Worm (Caenorhabditis elegans): Measurements from ENCODE around the gene nkat-1.

Gene nkat-1

DNA sequence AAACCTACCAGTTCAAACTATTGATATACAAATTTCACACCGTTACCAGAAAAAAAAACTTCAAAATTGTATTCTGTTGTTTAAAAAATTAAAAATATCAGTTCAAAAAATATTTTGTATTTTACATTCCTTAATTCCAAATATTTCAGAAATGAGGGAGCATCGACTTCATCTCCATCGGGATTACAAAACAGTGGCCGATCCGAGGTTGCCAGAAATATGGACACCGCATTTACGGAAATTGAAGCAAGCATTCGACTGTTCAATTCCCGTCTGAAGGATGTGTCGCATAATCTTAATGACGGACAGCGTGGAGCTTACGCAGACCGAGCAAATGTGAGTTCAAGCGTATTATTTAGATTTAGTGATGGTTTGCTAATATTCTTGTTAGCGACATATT is 7.3 kb downstream of the nkat-1 start:
- TF ChIP-seq cebp-1 (GFP tag; IDR thresholded peaks at IDR 0.05), result no peak
- no peak for TF ChIP-seq cebp-1 (tag; optimal IDR thresholded peaks at IDR 0.05)
- no peak for TF ChIP-seq nhr-27 (tag; optimal IDR thresholded peaks at IDR 0.05)
- no peak for TF ChIP-seq ama-1 (optimal IDR thresholded peaks at IDR 0.05)
- no peak for TF ChIP-seq ama-1 (GFP tag; optimal IDR thresholded peaks at IDR 0.05)
- TF ChIP-seq mcd-1 (GFP tag; IDR thresholded peaks at IDR 0.05), result no peak
- TF ChIP-seq lag-1 (GFP tag; IDR thresholded peaks at IDR 0.05), result no peak
- TF ChIP-seq ztf-22 (GFP tag; optimal IDR thresholded peaks at IDR 0.05), result no peak
- TF ChIP-seq egl-18 (GFP tag; IDR thresholded peaks at IDR 0.05), result no peak
- no peak for TF ChIP-seq lsl-1 (GFP tag; optimal IDR thresholded peaks at IDR 0.05)
- no peak for TF ChIP-seq nhr-120 (GFP tag; IDR thresholded peaks at IDR 0.05)
- TF ChIP-seq snpc-1.3 (tag; optimal IDR thresholded peaks at IDR 0.05; ENCODE audit: insufficient read depth), result no peak

DNA sequence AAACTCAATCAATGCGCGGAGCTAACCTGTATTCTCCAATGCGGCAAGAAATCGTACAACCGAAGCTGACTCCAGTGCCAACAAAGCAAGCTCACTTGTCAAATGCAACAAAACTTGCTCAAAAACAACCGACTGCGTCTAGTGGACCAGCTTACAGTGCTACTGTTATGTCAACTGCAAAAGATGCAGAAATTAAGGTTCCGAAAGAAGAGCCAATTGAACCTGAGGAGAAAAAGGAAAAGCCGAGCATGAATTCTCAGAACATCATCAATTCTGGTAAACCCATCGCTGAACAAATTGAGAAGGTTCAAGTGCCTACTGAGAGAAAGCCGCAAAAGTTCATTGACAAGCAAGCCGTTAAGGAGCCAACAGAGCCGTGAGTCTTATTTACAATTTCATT is 8.5 kb downstream of the nkat-1 start:
- TF ChIP-seq him-1 (tag; optimal IDR thresholded peaks at IDR 0.05) (no peak), aptf-2 (GFP tag; conservative IDR thresholded peaks at IDR 0.05) (no peak), Y95B8A.8 (GFP tag; IDR thresholded peaks at IDR 0.05) (no peak), B0261.1 (tag; optimal IDR thresholded peaks at IDR 0.05) (no peak), F22D6.2 (tag; optimal IDR thresholded peaks at IDR 0.05) (no peak), nfyb-1 (GFP tag; IDR thresholded peaks at IDR 0.05) (no peak), attf-6 (GFP tag; IDR thresholded peaks at IDR 0.05) (no peak), ceh-27 (GFP tag; optimal IDR thresholded peaks at IDR 0.05) (no peak), madf-8 (GFP tag; conservative IDR thresholded peaks at IDR 0.05) (no peak)

DNA sequence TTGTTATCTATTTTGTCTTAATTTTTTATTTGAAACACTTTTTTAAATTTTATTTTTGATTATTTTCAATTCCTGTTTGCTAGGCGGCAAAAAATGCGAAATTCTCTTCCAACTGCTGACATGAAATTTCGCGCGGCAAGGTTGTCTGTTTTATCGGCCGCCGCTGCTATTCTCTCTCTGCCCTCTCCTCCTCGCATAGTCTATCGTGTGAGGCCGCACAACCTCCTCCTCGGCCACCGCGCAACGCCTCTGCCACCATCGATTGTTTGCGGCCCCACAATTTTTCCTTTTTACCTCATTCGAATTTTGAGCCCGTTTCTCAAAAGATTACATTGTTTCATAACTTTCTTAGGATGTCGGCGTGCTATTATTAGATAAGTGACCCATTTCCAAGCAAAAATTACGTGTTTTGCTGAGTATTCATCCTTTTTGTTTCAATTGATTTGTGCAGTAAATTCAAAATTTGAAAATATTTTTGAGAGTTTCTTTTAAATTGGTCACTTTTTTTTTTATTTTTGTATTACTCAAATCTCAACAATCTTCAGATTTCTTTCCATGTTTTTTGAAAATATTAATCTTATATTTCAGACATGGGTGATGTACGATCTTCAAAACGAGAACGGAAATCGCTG is 12.5 kb downstream of the nkat-1 start, which contains the start of gene F28H6.4:
Gene F28H6.4, plus strand, starts transcription at position 582 of the 632 bp plus-strand sequence.
- TF ChIP-seq pha-4 (tag; optimal IDR thresholded peaks at IDR 0.05) (no peak), Y56A3A.18 (GFP tag; IDR thresholded peaks at IDR 0.05) (no peak), zim-3 (tag; optimal IDR thresholded peaks at IDR 0.05) (no peak), lag-1 (GFP tag; IDR thresholded peaks at IDR 0.05) (no peak), lin-40 (tag; optimal IDR thresholded peaks at IDR 0.05) (no peak), F55B11.4 (tag; optimal IDR thresholded peaks at IDR 0.05; ENCODE audit: borderline replicate concordance, insufficient read depth) (no peak), sea-2 (GFP tag; IDR thresholded peaks at IDR 0.05) (no peak), fkh-3 (tag; optimal IDR thresholded peaks at IDR 0.05) (no peak), zfh-2 (GFP tag; conservative IDR thresholded peaks at IDR 0.05) (peak; percentile 92), gei-17 (GFP tag; optimal IDR thresholded peaks at IDR 0.05) (no peak), B0336.3 (GFP tag; IDR thresholded peaks at IDR 0.05) (no peak), T26A5.8 (tag; optimal IDR thresholded peaks at IDR 0.05) (no peak), let-526 (GFP tag; IDR thresholded peaks at IDR 0.05) (no peak), dox-1 (GFP tag; IDR thresholded peaks at IDR 0.05) (peak; percentile 65), chd-7 (tag; optimal IDR thresholded peaks at IDR 0.05) (no peak), hmg-1.2 (GFP tag; IDR thresholded peaks at IDR 0.05) (peak; percentile 80; the same call in 1 of the 2 replicates), madf-10 (tag; optimal IDR thresholded peaks at IDR 0.05) (peak; percentile 25), F57C9.4 (tag; optimal IDR thresholded peaks at IDR 0.05) (no peak), ztf-22 (GFP tag; optimal IDR thresholded peaks at IDR 0.05) (no peak), efl-1 (GFP tag; optimal IDR thresholded peaks at IDR 0.05) (peak; percentile 42), him-1 (tag; optimal IDR thresholded peaks at IDR 0.05) (no peak), attf-5 (GFP tag; optimal IDR thresholded peaks at IDR 0.05) (peak; percentile 10), madf-6 (GFP tag; IDR thresholded peaks at IDR 0.05) (0 out of 2 replicates have a peak, but pooled peaks have one; percentile 26), nhr-80 (tag; optimal IDR thresholded peaks at IDR 0.05) (peak; percentile 37), ceh-58 (GFP tag; IDR thresholded peaks at IDR 0.05) (no peak), sdz-38 (tag; optimal IDR thresholded peaks at IDR 0.05) (no peak)

Data from whole organism, young adult.